Worm (Caenorhabditis elegans): Measurements from ENCODE around the gene amx-3.

DNA sequence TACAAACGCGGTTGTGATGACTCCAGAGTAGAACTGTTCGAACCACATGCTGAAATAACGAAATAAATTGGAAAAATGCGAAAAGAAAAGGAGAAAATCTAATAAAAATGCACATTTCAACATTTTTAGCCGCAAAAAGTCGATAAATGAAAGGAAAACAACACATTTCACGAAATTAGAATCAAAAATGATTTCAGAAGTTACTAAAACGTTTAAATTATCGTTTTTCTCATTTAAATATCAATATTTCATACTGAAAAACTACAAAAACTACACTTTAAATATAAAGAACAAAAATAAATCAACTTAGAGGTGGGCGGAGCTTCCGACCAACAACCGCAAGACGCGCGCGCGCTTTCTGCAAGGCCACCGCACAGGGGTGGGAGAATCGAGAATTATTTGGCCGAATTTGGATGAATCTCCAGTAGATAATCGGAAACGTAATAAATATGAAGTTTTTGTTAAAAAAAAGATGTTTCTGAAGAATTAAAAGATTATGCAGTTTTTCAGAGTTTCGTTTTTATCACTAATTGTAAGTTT, 51.6 kb downstream of the amx-3 start, which contains the start of gene ndua-1:
- TF ChIP-seq ceh-45 (GFP tag; IDR thresholded peaks at IDR 0.05) (no peak), hlh-6 (tag; optimal IDR thresholded peaks at IDR 0.05) (no peak), fkh-10 (GFP tag; optimal IDR thresholded peaks at IDR 0.05) (no peak), unc-55 (GFP tag; optimal IDR thresholded peaks at IDR 0.05) (no peak), ceh-48 (tag; optimal IDR thresholded peaks at IDR 0.05) (no peak), gmeb-2 (tag; optimal IDR thresholded peaks at IDR 0.05) (no peak), ets-4 (tag; optimal IDR thresholded peaks at IDR 0.05) (no peak), ceh-9 (tag; optimal IDR thresholded peaks at IDR 0.05) (no peak), ceh-6 (GFP tag; optimal IDR thresholded peaks at IDR 0.05) (no peak), ama-1 (optimal IDR thresholded peaks at IDR 0.05) (no peak)
